Fruit fly (Drosophila melanogaster) whole organism, embryonic: ENCODE data around the gene GlcAT-P.

Experiments
- CG10543 ChIP-seq: fragments of 200-800 bp; sonication (Bioruptor generic); optimal IDR thresholded peaks from 3 replicates; lab custom pipeline; 2017; ENCODE audit warnings: missing biosample characterization, mild to moderate bottlenecking, missing genetic modification characterization, moderate library complexity
- CG14050 ChIP-seq: fragments of 200-800 bp; sonication (Bioruptor generic); IDR thresholded peaks from 3 replicates; pipeline ENCODE4 v1.3.6; 2022; ENCODE audit warnings: missing biosample characterization, missing genetic modification characterization
- CG15601 ChIP-seq: fragments of 200-800 bp; sonication (Bioruptor generic); optimal IDR thresholded peaks from 3 replicates; lab custom pipeline; 2019; ENCODE audit warnings: missing biosample characterization, mild to moderate bottlenecking, missing genetic modification characterization, moderate library complexity
- CG16779 ChIP-seq: fragments of 200-800 bp; sonication (Bioruptor generic); IDR thresholded peaks from 2 replicates; pipeline ENCODE4 v1.3.6; 2022; ENCODE audit warnings: missing biosample characterization, missing genetic modification characterization
- CG16815 ChIP-seq: fragments of 200-800 bp; sonication (Bioruptor generic); optimal IDR thresholded peaks from 3 replicates; lab custom pipeline; 2017; ENCODE audit warnings: missing biosample characterization, mild to moderate bottlenecking, missing genetic modification characterization
- CG2875 ChIP-seq: fragments of 200-800 bp; sonication (Bioruptor generic); optimal IDR thresholded peaks from 2 replicates; lab custom pipeline; 2017; ENCODE audit warnings: missing biosample characterization, mild to moderate bottlenecking, missing genetic modification characterization, missing genetic modification reagents
- CG30020 ChIP-seq: fragments of 200-800 bp; optimal IDR thresholded peaks from 2 replicates; lab custom pipeline; 2019; ENCODE audit warnings: missing biosample characterization, mild to moderate bottlenecking, missing genetic modification characterization, moderate library complexity
- CG3065 ChIP-seq: fragments of 200-800 bp; sonication (Bioruptor generic); optimal IDR thresholded peaks from 2 replicates; lab custom pipeline; 2016; ENCODE audit warnings: missing biosample characterization, missing genetic modification characterization
- CG34224 ChIP-seq: fragments of 200-800 bp; sonication (Bioruptor generic); IDR thresholded peaks from 3 replicates; pipeline ENCODE4 v1.3.6; 2022; ENCODE audit warnings: missing biosample characterization, missing genetic modification characterization; ENCODE audit not compliant: partially characterized antibody
- CG4424 ChIP-seq: fragments of 200-800 bp; sonication (Bioruptor generic); optimal IDR thresholded peaks from 3 replicates; lab custom pipeline; 2016; ENCODE audit warnings: missing biosample characterization, missing genetic modification characterization
- CG7357 ChIP-seq: fragments of 200-800 bp; sonication (Bioruptor generic); IDR thresholded peaks from 3 replicates; pipeline ENCODE4 v1.3.6; 2022; ENCODE audit warnings: missing biosample characterization, missing genetic modification characterization
- CG7987 ChIP-seq: fragments of 200-800 bp; sonication (Bioruptor generic); optimal IDR thresholded peaks from 2 replicates; lab custom pipeline; 2018; ENCODE audit warnings: missing biosample characterization, mild to moderate bottlenecking, missing genetic modification characterization, moderate library complexity
- CG9437 ChIP-seq: fragments of 200-800 bp; sonication (Bioruptor generic); optimal IDR thresholded peaks from 2 replicates; lab custom pipeline; 2018; ENCODE audit warnings: missing biosample characterization, mild to moderate bottlenecking, missing genetic modification characterization
- Ets65A ChIP-seq: fragments of 200-800 bp; sonication (Bioruptor generic); peaks from one replicate; lab custom pipeline; 2016; ENCODE audit warnings: missing biosample characterization, missing genetic modification characterization
- Ets97D ChIP-seq: fragments of 200-800 bp; sonication (Bioruptor generic); optimal IDR thresholded peaks from 3 replicates; lab custom pipeline; 2016; ENCODE audit warnings: missing biosample characterization, missing genetic modification characterization
- Hmr ChIP-seq: fragments of 200-800 bp; sonication (Bioruptor generic); optimal IDR thresholded peaks from 3 replicates; lab custom pipeline; 2017; ENCODE audit warnings: mild to moderate bottlenecking, missing biosample characterization, missing genetic modification reagents, missing genetic modification characterization
- Hsf ChIP-seq: fragments of 200-800 bp; sonication (Bioruptor generic); optimal IDR thresholded peaks from 3 replicates; lab custom pipeline; 2016; ENCODE audit warnings: missing biosample characterization, missing genetic modification characterization
- MTF-1 ChIP-seq: fragments of 200-800 bp; sonication (Bioruptor generic); optimal IDR thresholded peaks from 2 replicates; lab custom pipeline; 2018; ENCODE audit warnings: missing biosample characterization, mild to moderate bottlenecking, missing genetic modification characterization, borderline replicate concordance
- NC2α ChIP-seq: fragments of 200-800 bp; sonication (Bioruptor generic); optimal IDR thresholded peaks from 2 replicates; lab custom pipeline; 2016; ENCODE audit warnings: missing biosample characterization, missing genetic modification characterization
- NfI ChIP-seq: fragments of 200-800 bp; sonication (Bioruptor generic); optimal IDR thresholded peaks from 3 replicates; lab custom pipeline; 2018; ENCODE audit warnings: missing biosample characterization, mild to moderate bottlenecking, missing genetic modification characterization, moderate library complexity
- Opbp ChIP-seq: fragments of 200-800 bp; sonication (Bioruptor generic); IDR thresholded peaks from 3 replicates; pipeline ENCODE4 v1.3.6; 2022; ENCODE audit warnings: missing biosample characterization, missing genetic modification characterization; ENCODE audit not compliant: partially characterized antibody
- Ravus ChIP-seq: fragments of 200-800 bp; sonication (Bioruptor generic); IDR thresholded peaks from 2 replicates; pipeline ENCODE4 v1.3.6; 2022; ENCODE audit warnings: missing biosample characterization, missing genetic modification characterization
- Rfx ChIP-seq: fragments of 200-800 bp; sonication (Bioruptor generic); IDR thresholded peaks from 2 replicates; pipeline ENCODE4 v1.3.6; 2022; ENCODE audit warnings: missing biosample characterization, missing genetic modification characterization
- Taf1 ChIP-seq: fragments of 200-800 bp; sonication (Bioruptor generic); IDR thresholded peaks from 2 replicates; pipeline ENCODE4 v1.3.6; 2022; ENCODE audit warnings: missing biosample characterization, missing genetic modification characterization
- Xbp1 ChIP-seq: fragments of 200-800 bp; sonication (Bioruptor generic); optimal IDR thresholded peaks from 3 replicates; lab custom pipeline; 2016; ENCODE audit warnings: missing biosample characterization, mild to moderate bottlenecking, missing genetic modification characterization
- ara ChIP-seq: fragments of 200-800 bp; sonication (Bioruptor generic); IDR thresholded peaks from 2 replicates; pipeline ENCODE4 v1.3.6; 2022; ENCODE audit warnings: missing biosample characterization, missing genetic modification characterization
- ci ChIP-seq: fragments of 200-800 bp; sonication (Bioruptor generic); IDR thresholded peaks from 3 replicates; pipeline ENCODE4 v1.3.6; 2022; ENCODE audit warnings: missing biosample characterization, missing genetic modification characterization
- gfzf ChIP-seq: fragments of 200-800 bp; sonication (Bioruptor generic); optimal IDR thresholded peaks from 2 replicates; lab custom pipeline; 2016; ENCODE audit warnings: missing biosample characterization, mild to moderate bottlenecking, missing genetic modification characterization, moderate library complexity
- grau ChIP-seq: fragments of 200-800 bp; optimal IDR thresholded peaks from 3 replicates; lab custom pipeline; 2019; ENCODE audit warnings: missing biosample characterization, mild to moderate bottlenecking, missing genetic modification characterization, moderate library complexity
- grn ChIP-seq: fragments of 200-800 bp; sonication (Bioruptor generic); optimal IDR thresholded peaks from 3 replicates; lab custom pipeline; 2017; ENCODE audit warnings: missing biosample characterization, missing genetic modification characterization
- gsb ChIP-seq: fragments of 200-800 bp; sonication (Bioruptor generic); IDR thresholded peaks from 2 replicates; pipeline ENCODE4 v1.3.6; 2022; ENCODE audit warnings: missing biosample characterization, missing genetic modification characterization
- ind ChIP-seq: fragments of 200-800 bp; sonication (Bioruptor generic); optimal IDR thresholded peaks from 3 replicates; lab custom pipeline; 2016; ENCODE audit warnings: missing biosample characterization, missing genetic modification characterization
- jigr1 ChIP-seq: fragments of 200-800 bp; sonication (Bioruptor generic); IDR thresholded peaks from 3 replicates; pipeline ENCODE4 v1.3.6; 2022; ENCODE audit warnings: missing biosample characterization, missing genetic modification characterization
- jing ChIP-seq: fragments of 200-800 bp; sonication (Bioruptor generic); optimal IDR thresholded peaks from 2 replicates; lab custom pipeline; 2018; ENCODE audit warnings: missing biosample characterization, mild to moderate bottlenecking, missing genetic modification characterization
- lab ChIP-seq: fragments of 200-800 bp; sonication (Bioruptor generic); optimal IDR thresholded peaks from 3 replicates; lab custom pipeline; 2017; ENCODE audit warnings: missing biosample characterization, missing genetic modification characterization, mild to moderate bottlenecking, moderate library complexity, missing genetic modification reagents
- lmd ChIP-seq: fragments of 200-800 bp; sonication (Bioruptor generic); IDR thresholded peaks from 2 replicates; pipeline ENCODE4 v1.3.6; 2022; ENCODE audit warnings: missing biosample characterization, missing genetic modification characterization
- mirr ChIP-seq: fragments of 200-800 bp; sonication (Bioruptor generic); optimal IDR thresholded peaks from 3 replicates; lab custom pipeline; 2018; ENCODE audit warnings: missing biosample characterization, mild to moderate bottlenecking, missing genetic modification characterization
- nerfin-2 ChIP-seq: fragments of 200-800 bp; sonication (Bioruptor generic); IDR thresholded peaks from 2 replicates; pipeline ENCODE4 v1.3.6; 2022; ENCODE audit warnings: missing biosample characterization, missing genetic modification characterization; ENCODE audit not compliant: partially characterized antibody
- pb ChIP-seq: fragments of 200-800 bp; sonication (Bioruptor generic); optimal IDR thresholded peaks from 3 replicates; lab custom pipeline; 2016; ENCODE audit warnings: missing biosample characterization, missing genetic modification characterization
- peb ChIP-seq: fragments of 200-800 bp; sonication (Bioruptor generic); IDR thresholded peaks from 2 replicates; pipeline ENCODE4 v1.3.6; 2022; ENCODE audit warnings: missing biosample characterization, missing genetic modification characterization
- pho ChIP-seq: fragments of 200-800 bp; sonication (Bioruptor generic); optimal IDR thresholded peaks from 2 replicates; lab custom pipeline; 2016; ENCODE audit warnings: missing biosample characterization, missing genetic modification characterization
- sc ChIP-seq, 3 experiments: fragments of >200 bp in 2 of 3; fragments of 200-800 bp in 1 of 3; sonication (Bioruptor generic) in 1 of 3; optimal IDR thresholded peaks; 2 replicates in 2 of 3; 3 replicates in 1 of 3; lab custom pipeline; 2017; ENCODE audit warnings: mild to moderate bottlenecking in 1 of 3, missing biosample characterization in 1 of 3, missing genetic modification characterization in 1 of 3, missing genetic modification reagents in 1 of 3
- slou ChIP-seq: fragments of 200-800 bp; sonication (Bioruptor generic); optimal IDR thresholded peaks from 3 replicates; lab custom pipeline; 2016; ENCODE audit warnings: missing biosample characterization, missing genetic modification characterization
- tap ChIP-seq: fragments of 200-800 bp; optimal IDR thresholded peaks from 3 replicates; lab custom pipeline; 2019; ENCODE audit warnings: missing biosample characterization, mild to moderate bottlenecking, missing genetic modification characterization, moderate library complexity
- tgo ChIP-seq: fragments of 200-800 bp; sonication (Bioruptor generic); IDR thresholded peaks from 3 replicates; pipeline ENCODE4 v1.3.6; 2022; ENCODE audit warnings: missing biosample characterization, missing genetic modification characterization
- tio ChIP-seq: fragments of 200-800 bp; sonication (Bioruptor generic); optimal IDR thresholded peaks from 2 replicates; lab custom pipeline; 2017; ENCODE audit warnings: missing biosample characterization, missing genetic modification characterization, inconsistent platforms
- tup ChIP-seq: fragments of 200-800 bp; sonication (Bioruptor generic); optimal IDR thresholded peaks from 2 replicates; lab custom pipeline; 2016; ENCODE audit warnings: missing biosample characterization, mild to moderate bottlenecking, missing genetic modification characterization, moderate library complexity
- twi ChIP-seq: fragments of 200-800 bp; optimal IDR thresholded peaks from 2 replicates; lab custom pipeline; 2019; ENCODE audit warnings: missing biosample characterization, mild to moderate bottlenecking, missing genetic modification characterization, moderate library complexity
- tx ChIP-seq: fragments of 200-800 bp; sonication (Bioruptor generic); optimal IDR thresholded peaks from 2 replicates; lab custom pipeline; 2016; ENCODE audit warnings: missing biosample characterization, missing genetic modification characterization

The GlcAT-P gene

DNA sequence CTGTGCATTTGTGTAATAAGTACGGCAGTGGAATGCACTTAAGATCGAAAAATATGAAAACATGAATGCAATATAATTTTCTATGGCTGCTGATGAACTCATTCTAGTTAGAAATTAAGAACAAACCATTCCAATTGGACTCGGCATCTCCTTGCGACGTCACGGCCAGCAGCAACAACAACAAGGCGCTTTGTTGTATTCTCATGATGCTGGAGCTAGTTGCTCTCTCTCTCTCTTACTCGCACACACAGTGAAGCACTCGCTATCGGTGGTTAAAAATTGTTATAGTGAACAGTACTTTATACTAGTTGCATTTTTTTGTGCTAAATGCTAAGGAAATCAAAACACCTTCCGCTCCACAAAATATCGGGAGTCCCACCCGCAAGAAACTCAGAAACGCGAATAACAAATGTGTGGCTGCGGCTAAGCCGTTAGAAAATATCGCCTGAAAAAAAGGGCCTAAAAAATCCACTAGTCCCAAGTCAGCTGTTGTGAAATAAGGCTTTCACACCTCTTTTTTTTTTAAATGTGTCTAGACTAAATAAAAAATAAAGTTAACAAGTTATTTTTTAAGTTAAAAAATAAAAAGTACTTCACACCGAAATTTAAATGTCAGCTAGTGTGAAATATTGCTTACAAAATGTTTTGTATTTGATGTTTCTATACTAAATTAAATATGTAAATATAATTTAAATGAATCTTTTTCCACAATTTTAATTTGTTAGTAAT, 8.4 kb upstream of the GlcAT-P start, which contains the start of gene Plod (continued):
- TF ChIP-seq CG3065 (GFP tag; lab: Kevin White, UChicago) (no peak), jing (GFP tag; lab: Kevin White, UChicago) (no peak), tgo (GFP tag; lab: Robert Waterston, UW) (peak; percentile 59), ara (GFP tag; lab: Robert Waterston, UW) (no peak), MTF-1 (GFP tag; lab: Kevin White, UChicago) (peak; percentile 45), lab (GFP tag; lab: Kevin White, UChicago) (peak; percentile 61), nerfin-2 (no peak), gsb (no peak), CG2875 (GFP tag; lab: Kevin White, UChicago) (no peak), lmd (no peak; the same call in 1 of the 2 replicates), peb (no peak), Ets97D (peak; percentile 70), Xbp1 (GFP tag; lab: Kevin White, UChicago) (peak; percentile 53), CG10543 (GFP tag; lab: Kevin White, UChicago) (peak; percentile 18), gfzf (peak; percentile 93), tx (GFP tag; lab: Kevin White, UChicago) (no peak), Ravus (GFP tag; lab: Robert Waterston, UW) (no peak), Rfx (GFP tag; lab: Robert Waterston, UW) (peak; percentile 54), CG30020 (peak; percentile 86), CG14050 (GFP tag; lab: Robert Waterston, UW) (peak; percentile 36; the same call in 2 of the 3 replicates), CG7987 (no peak), CG4424 (GFP tag; lab: Kevin White, UChicago) (peak; percentile 30), mirr (peak; percentile 32), Taf1 (GFP tag; lab: Robert Waterston, UW) (no peak), ind (peak; percentile 37), CG9437 (GFP tag; lab: Kevin White, UChicago) (no peak), tio (GFP tag; lab: Kevin White, UChicago) (no peak), Hsf (GFP tag; lab: Kevin White, UChicago) (peak; percentile 42), Hmr (GFP tag; lab: Kevin White, UChicago) (peak; percentile 76), jigr1 (no peak; the same call in 2 of the 3 replicates), Opbp (0 out of 3 replicates have a peak, but pooled peaks have one; percentile 59), tup (no peak), CG16815 (GFP tag; lab: Kevin White, UChicago) (no peak), slou (GFP tag; lab: Kevin White, UChicago) (no peak), CG16779 (GFP tag; lab: Robert Waterston, UW) (no peak), NfI (GFP tag; lab: Kevin White, UChicago) (peak; percentile 34), tap (tag; lab: Kevin White, UChicago) (no peak), CG7357 (GFP tag; lab: Robert Waterston, UW) (peak; percentile 94), Ets65A (peak; percentile 44), pho (GFP tag; lab: Kevin White, UChicago) (peak; percentile 38), CG15601 (tag; lab: Kevin White, UChicago) (peak; percentile 51), NC2α (GFP tag; lab: Kevin White, UChicago) (peak; percentile 40), sc (optimal IDR thresholded peaks at IDR 0.05; lab: Kevin White, UChicago) (no peak), sc (GFP tag; optimal IDR thresholded peaks at IDR 0.05; lab: Kevin White, UChicago) (no peak), twi (tag; lab: Kevin White, UChicago) (no peak), grn (GFP tag; lab: Kevin White, UChicago) (no peak), CG34224 (0 out of 3 replicates have a peak, but pooled peaks have one; percentile 14), ci (GFP tag; lab: Robert Waterston, UW) (peak; percentile 76; the same call in 2 of the 3 replicates), grau (tag; lab: Kevin White, UChicago) (peak; percentile 38), pb (GFP tag; lab: Kevin White, UChicago) (no peak)
